Fruit fly (Drosophila melanogaster): ENCODE measurements around the gene par-6.
A peak's percentile ranks its signal among the peaks of the same experiment; 100 is the strongest.

par-6 gene

DNA sequence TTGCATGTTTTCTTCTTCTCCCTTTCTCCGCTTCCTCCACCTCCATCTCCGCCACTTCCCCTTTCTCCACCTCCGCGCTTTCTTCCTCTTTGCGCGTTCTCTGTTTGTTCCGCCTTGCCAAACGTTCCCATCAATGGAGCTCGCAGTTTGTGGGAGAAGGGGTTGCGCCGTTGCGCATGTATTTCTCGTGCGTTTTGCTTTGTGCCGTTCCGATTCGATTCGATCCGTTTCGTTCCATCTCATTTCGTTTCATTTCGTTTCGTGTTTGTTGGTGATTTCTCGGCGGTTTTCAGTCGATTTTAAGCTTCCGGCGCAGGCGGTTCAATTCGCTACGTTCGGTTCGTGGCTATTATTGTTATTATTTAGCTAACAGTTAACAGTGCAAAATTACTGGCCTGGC, 19.8 kb downstream of the par-6 start:
- TF ChIP-seq rgr (GFP tag; optimal IDR thresholded peaks at IDR 0.05) (no peak), psq (GFP tag; optimal IDR thresholded peaks at IDR 0.05) (peak; percentile 95), Mio (GFP tag; optimal IDR thresholded peaks at IDR 0.05) (no peak), Dif (GFP tag; optimal IDR thresholded peaks at IDR 0.05; ENCODE audit: partially characterized antibody) (peak; percentile 19), dl (GFP tag; optimal IDR thresholded peaks at IDR 0.05; ENCODE audit: insufficient read depth in 1 of 2, partially characterized antibody in 2 of 2) (peak in 1 of 2 experiments; percentile 37), pan (optimal IDR thresholded peaks at IDR 0.05) (no peak), Vsx2 (GFP tag; optimal IDR thresholded peaks at IDR 0.05; ENCODE audit: partially characterized antibody) (peak; percentile 65), jim (GFP tag; optimal IDR thresholded peaks at IDR 0.05) (peak; percentile 9), lola (GFP tag; optimal IDR thresholded peaks at IDR 0.05) (no peak), Rel (GFP tag; optimal IDR thresholded peaks at IDR 0.05) (no peak), Rel (tag; optimal IDR thresholded peaks at IDR 0.05) (peak; percentile 46), usp (GFP tag; optimal IDR thresholded peaks at IDR 0.05) (no peak), Jra (GFP tag; optimal IDR thresholded peaks at IDR 0.05) (no peak), Sp1 (GFP tag; optimal IDR thresholded peaks at IDR 0.05) (peak; percentile 3), Hr83 (GFP tag; optimal IDR thresholded peaks at IDR 0.05; ENCODE audit: poor library complexity, severe bottlenecking) (no peak), h (GFP tag; optimal IDR thresholded peaks at IDR 0.05) (peak; percentile 19)

DNA sequence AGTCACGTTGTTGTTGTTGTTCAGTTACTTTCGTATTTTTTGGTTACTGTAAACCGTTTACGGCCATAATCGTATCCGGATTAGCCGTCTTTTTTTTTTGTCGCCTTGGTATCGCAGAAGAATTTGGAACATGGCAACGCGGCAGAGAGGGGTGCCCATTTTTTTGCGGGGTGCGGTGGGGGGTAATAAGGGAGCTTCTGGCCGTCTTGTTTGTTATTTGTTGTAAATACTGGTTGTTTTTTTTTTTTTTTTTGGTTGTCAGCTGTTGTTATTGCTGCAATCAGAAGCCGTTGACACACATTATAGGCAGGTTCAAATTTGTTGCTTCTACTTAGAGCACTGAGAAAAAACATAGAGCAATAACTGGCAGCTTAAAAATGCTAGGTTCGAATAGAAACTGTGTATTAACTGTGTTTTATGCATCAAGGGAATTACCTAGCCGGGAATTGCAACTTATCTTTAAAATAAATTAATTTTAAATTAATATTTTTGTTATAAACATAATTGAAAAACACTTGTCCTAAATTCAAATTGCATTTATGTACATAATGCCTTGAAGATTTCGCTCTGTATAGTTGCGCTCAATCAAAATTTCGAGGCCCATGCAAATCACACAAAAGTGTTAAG, 21.2 kb downstream of the par-6 start:
- TF ChIP-seq Hr78 (GFP tag; optimal IDR thresholded peaks at IDR 0.05) (no peak), brk (GFP tag; optimal IDR thresholded peaks at IDR 0.05) (no peak), Mio (GFP tag; optimal IDR thresholded peaks at IDR 0.05) (no peak), CG9705 (GFP tag; optimal IDR thresholded peaks at IDR 0.05) (no peak), Rel (GFP tag; optimal IDR thresholded peaks at IDR 0.05) (no peak), Rel (tag; optimal IDR thresholded peaks at IDR 0.05) (no peak), jim (GFP tag; optimal IDR thresholded peaks at IDR 0.05) (no peak), GATAd (GFP tag; optimal IDR thresholded peaks at IDR 0.05) (no peak), Hr83 (GFP tag; optimal IDR thresholded peaks at IDR 0.05; ENCODE audit: poor library complexity, severe bottlenecking) (no peak)

DNA sequence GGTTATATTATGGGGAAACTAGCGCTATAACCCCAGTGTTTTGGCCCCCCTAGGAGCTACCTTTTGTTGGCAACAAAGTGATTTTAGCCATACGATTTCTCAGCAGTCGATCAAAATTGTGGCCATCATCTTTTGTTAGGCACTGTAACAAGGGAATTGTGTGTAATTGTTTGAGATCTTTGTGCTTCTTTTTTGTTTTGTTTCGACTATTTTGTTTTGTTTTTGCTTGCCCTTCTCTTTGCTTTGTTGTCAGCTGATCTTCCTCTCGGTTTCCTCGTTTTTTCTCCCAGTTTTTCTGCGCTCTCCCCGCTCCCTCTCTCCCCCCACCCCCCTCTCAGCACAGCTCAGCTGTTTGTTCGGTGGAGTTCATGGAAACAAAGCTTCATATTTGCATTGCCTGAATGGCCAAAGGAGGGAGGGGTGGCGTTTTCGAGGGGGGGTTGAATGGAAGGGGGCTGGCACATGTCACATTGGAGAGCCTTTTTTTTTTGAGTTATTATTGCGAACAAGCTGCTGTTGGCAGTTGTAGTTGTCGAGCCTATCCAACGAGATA, 22.9 kb downstream of the par-6 start:
- TF ChIP-seq sage (GFP tag; optimal IDR thresholded peaks at IDR 0.05) (no peak), Hr83 (GFP tag; optimal IDR thresholded peaks at IDR 0.05; ENCODE audit: poor library complexity, severe bottlenecking) (peak; percentile 47), psq (GFP tag; optimal IDR thresholded peaks at IDR 0.05) (peak; percentile 36)

DNA sequence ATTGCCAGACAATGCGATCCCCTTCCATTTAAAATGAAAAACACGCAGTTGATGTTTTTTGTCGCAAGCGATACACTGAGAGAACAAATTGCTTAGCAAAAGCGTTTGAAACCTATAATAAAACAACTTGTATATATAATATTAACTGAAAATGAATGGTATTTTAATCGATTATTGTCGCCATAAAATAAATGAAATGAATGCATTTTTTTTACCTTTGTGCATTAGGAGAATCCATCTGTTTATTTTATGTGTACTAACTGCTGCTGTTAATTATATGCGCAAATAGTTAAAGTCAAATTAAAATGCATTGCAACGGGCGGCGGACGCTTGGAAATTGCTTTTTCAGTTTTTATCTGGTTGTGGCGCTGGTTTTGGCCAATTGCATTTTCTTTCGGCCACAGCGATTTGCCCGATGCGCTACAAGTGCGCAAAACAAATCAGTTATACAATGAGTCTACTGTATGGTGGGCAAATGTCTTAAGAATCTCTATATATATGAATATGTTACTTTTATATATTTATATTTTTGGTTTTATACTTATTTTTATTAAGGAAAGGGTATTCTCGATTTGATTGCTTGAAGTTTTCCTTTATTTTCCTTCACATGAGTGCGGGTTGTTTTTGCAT, 23.5 kb downstream of the par-6 start:
- TF ChIP-seq Mio (GFP tag; optimal IDR thresholded peaks at IDR 0.05) = no peak
- no peak for TF ChIP-seq psq (GFP tag; optimal IDR thresholded peaks at IDR 0.05)
- TF ChIP-seq Hr78 (GFP tag; optimal IDR thresholded peaks at IDR 0.05) = no peak
- no peak for TF ChIP-seq sage (GFP tag; optimal IDR thresholded peaks at IDR 0.05)
- TF ChIP-seq brk (GFP tag; optimal IDR thresholded peaks at IDR 0.05) = no peak
- TF ChIP-seq lola (GFP tag; optimal IDR thresholded peaks at IDR 0.05) = no peak
- TF ChIP-seq dmrt93B (GFP tag; optimal IDR thresholded peaks at IDR 0.05) = peak; percentile 23
- TF ChIP-seq Myc (optimal IDR thresholded peaks at IDR 0.05) = no peak
- no peak for TF ChIP-seq Dfd (GFP tag; optimal IDR thresholded peaks at IDR 0.05)
- TF ChIP-seq N (GFP tag; optimal IDR thresholded peaks at IDR 0.05) = no peak
- TF ChIP-seq tai (GFP tag; optimal IDR thresholded peaks at IDR 0.05) = no peak
- TF ChIP-seq foxo (GFP tag; optimal IDR thresholded peaks at IDR 0.05) = peak in 1 of 2 experiments; percentile 35
- TF ChIP-seq CG9705 (GFP tag; optimal IDR thresholded peaks at IDR 0.05) = no peak
- TF ChIP-seq CG32264 (GFP tag; optimal IDR thresholded peaks at IDR 0.05) = no peak
- TF ChIP-seq Jra (GFP tag; optimal IDR thresholded peaks at IDR 0.05) = no peak
- TF ChIP-seq Vsx2 (GFP tag; optimal IDR thresholded peaks at IDR 0.05; ENCODE audit: partially characterized antibody) = no peak
- TF ChIP-seq sv (GFP tag; optimal IDR thresholded peaks at IDR 0.05) = no peak
- no peak for TF ChIP-seq CrebA (GFP tag; optimal IDR thresholded peaks at IDR 0.05; ENCODE audit: borderline replicate concordance)
- TF ChIP-seq fru (GFP tag; optimal IDR thresholded peaks at IDR 0.05) = peak; percentile 33
- TF ChIP-seq dsf (GFP tag; optimal IDR thresholded peaks at IDR 0.05; ENCODE audit: borderline replicate concordance) = no peak
- TF ChIP-seq Hr83 (GFP tag; optimal IDR thresholded peaks at IDR 0.05; ENCODE audit: poor library complexity, severe bottlenecking) = no peak
- TF ChIP-seq Rel (GFP tag; optimal IDR thresholded peaks at IDR 0.05) = no peak
- no peak for TF ChIP-seq Rel (tag; optimal IDR thresholded peaks at IDR 0.05)
- TF ChIP-seq HLH106 (tag; optimal IDR thresholded peaks at IDR 0.05) = peak; percentile 42
- TF ChIP-seq Abd-B (GFP tag; optimal IDR thresholded peaks at IDR 0.05) = no peak
- TF ChIP-seq Dif (GFP tag; optimal IDR thresholded peaks at IDR 0.05; ENCODE audit: partially characterized antibody) = no peak
- no peak for TF ChIP-seq jim (GFP tag; optimal IDR thresholded peaks at IDR 0.05)
- no peak for TF ChIP-seq OdsH (GFP tag; optimal IDR thresholded peaks at IDR 0.05)
- TF ChIP-seq GATAd (GFP tag; optimal IDR thresholded peaks at IDR 0.05) = no peak
- TF ChIP-seq dl (GFP tag; optimal IDR thresholded peaks at IDR 0.05; ENCODE audit: insufficient read depth in 1 of 2, partially characterized antibody in 2 of 2) = no peak
- TF ChIP-seq rgr (GFP tag; optimal IDR thresholded peaks at IDR 0.05) = no peak
- TF ChIP-seq h (GFP tag; optimal IDR thresholded peaks at IDR 0.05) = peak; percentile 32
- no peak for TF ChIP-seq Hnf4 (GFP tag; optimal IDR thresholded peaks at IDR 0.05)
- TF ChIP-seq usp (GFP tag; optimal IDR thresholded peaks at IDR 0.05) = no peak
- TF ChIP-seq pan (optimal IDR thresholded peaks at IDR 0.05) = no peak
- no peak for TF ChIP-seq br (GFP tag; optimal IDR thresholded peaks at IDR 0.05)

All from whole organism, wandering third instar larva.